Worm (Caenorhabditis elegans): ENCODE results near the gene rsp-7.

ce11 chrII:10665031-10665430, 6.0 kb downstream of the rsp-7 start, which contains the start of gene D2089.3:
- no peak for TF ChIP-seq pha-4 (tag; optimal IDR thresholded peaks at IDR 0.05)
- TF ChIP-seq nhr-43 (tag; optimal IDR thresholded peaks at IDR 0.05; ENCODE audit: poor library complexity, severe bottlenecking): no peak
- no peak for TF ChIP-seq nhr-23 (tag; optimal IDR thresholded peaks at IDR 0.05)
- TF ChIP-seq pqm-1 (tag; optimal IDR thresholded peaks at IDR 0.05): no peak
- TF ChIP-seq egl-27 (tag; optimal IDR thresholded peaks at IDR 0.05): no peak
- no peak for TF ChIP-seq mdl-1 (tag; optimal IDR thresholded peaks at IDR 0.05)
- TF ChIP-seq elt-1 (tag; optimal IDR thresholded peaks at IDR 0.05): no peak
- no peak for TF ChIP-seq elt-2 (tag; optimal IDR thresholded peaks at IDR 0.05)
- TF ChIP-seq snpc-4 (tag; optimal IDR thresholded peaks at IDR 0.05): no peak
- no peak for TF ChIP-seq ztf-11 (tag; optimal IDR thresholded peaks at IDR 0.05)
- TF ChIP-seq ztf-4 (tag; optimal IDR thresholded peaks at IDR 0.05): no peak

Measured in whole organism, L3 larva.